Fruit fly (Drosophila melanogaster): ENCODE results near the gene Ptp99A.

DNA sequence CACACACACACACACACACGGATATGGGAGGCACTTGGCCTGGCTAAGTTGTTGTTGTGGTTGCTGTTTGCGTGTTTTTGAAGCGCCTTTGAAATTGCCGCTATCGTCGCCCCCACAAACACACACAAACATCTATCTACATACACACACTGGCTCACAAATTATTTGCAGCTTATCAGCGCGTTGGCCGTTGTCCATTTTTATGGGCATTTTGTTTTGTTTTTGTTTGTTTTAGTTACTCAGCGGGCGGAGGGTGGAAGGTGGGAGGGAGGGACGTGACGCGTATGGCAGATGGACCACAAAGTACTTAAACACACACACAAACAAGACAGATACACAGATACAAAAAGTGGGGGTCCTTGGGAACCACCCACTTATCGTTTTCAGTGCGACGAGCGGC lies 24.0 kb upstream of the Ptp99A start:
- TF ChIP-seq CG8478 (optimal IDR thresholded peaks at IDR 0.05) = no peak
- no peak for TF ChIP-seq CTCF (optimal IDR thresholded peaks at IDR 0.05)

Data from S2 (cell line).